Worm (Caenorhabditis elegans): ENCODE results near the gene tofu-1.

DNA sequence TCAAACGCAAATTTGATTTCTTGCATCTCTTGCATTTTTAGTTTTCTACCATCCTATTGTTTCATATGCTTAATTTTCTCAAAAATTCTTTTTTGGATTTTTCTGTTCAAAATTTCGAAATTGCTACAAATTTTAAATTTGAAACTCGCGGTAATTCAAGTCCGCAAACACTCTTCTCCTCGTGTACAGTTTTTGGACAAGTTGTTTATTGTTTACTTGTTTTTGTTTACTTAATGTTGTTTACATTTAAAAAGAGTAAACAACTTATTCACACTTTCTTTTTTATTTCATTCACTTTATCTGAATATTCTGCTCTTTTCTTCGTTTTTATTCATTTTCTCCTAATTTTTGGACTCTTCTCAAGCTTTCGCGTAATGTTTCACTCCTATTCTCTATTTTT lies 37.3 kb downstream of the tofu-1 start:
- TF ChIP-seq ces-1 (GFP tag; optimal IDR thresholded peaks at IDR 0.05): no peak
- TF ChIP-seq lir-3 (tag; optimal IDR thresholded peaks at IDR 0.05; ENCODE audit: poor library complexity): no peak
- no peak for TF ChIP-seq nhr-76 (tag; optimal IDR thresholded peaks at IDR 0.05)
- TF ChIP-seq lin-13 (GFP tag; optimal IDR thresholded peaks at IDR 0.05): no peak
- TF ChIP-seq fkh-10 (GFP tag; optimal IDR thresholded peaks at IDR 0.05): no peak
- TF ChIP-seq elt-3 (tag; optimal IDR thresholded peaks at IDR 0.05): no peak
- no peak for TF ChIP-seq hlh-4 (tag; optimal IDR thresholded peaks at IDR 0.05)
- TF ChIP-seq elt-2 (tag; optimal IDR thresholded peaks at IDR 0.05): no peak
- no peak for TF ChIP-seq unc-62 (GFP tag; optimal IDR thresholded peaks at IDR 0.05)
- TF ChIP-seq ceh-82 (tag; optimal IDR thresholded peaks at IDR 0.05): no peak

All from whole organism, L1 larva.